Worm (Caenorhabditis elegans): ENCODE data around the gene daf-5.

- TF ChIP-seq flt-1 (GFP tag; IDR thresholded peaks at IDR 0.05) (no peak), ama-1 (optimal IDR thresholded peaks at IDR 0.05) (no peak), tbx-11 (GFP tag; IDR thresholded peaks at IDR 0.05) (no peak), aly-1 (tag; optimal IDR thresholded peaks at IDR 0.05) (no peak), tbx-37 (GFP tag; conservative IDR thresholded peaks at IDR 0.05) (no peak), sea-1 (GFP tag; conservative IDR thresholded peaks at IDR 0.05) (no peak), ets-7 (tag; optimal IDR thresholded peaks at IDR 0.05) (no peak), ceh-36 (tag; optimal IDR thresholded peaks at IDR 0.05) (no peak), ceh-13 (GFP tag; optimal IDR thresholded peaks at IDR 0.05) (no peak), tra-4 (tag; optimal IDR thresholded peaks at IDR 0.05) (no peak), hnd-1 (tag; optimal IDR thresholded peaks at IDR 0.05) (no peak), hmbx-1 (tag; optimal IDR thresholded peaks at IDR 0.05) (no peak), hmg-4 (GFP tag; optimal IDR thresholded peaks at IDR 0.05) (no peak), F13C5.2 (tag; optimal IDR thresholded peaks at IDR 0.05) (no peak)
Observed at ce11 chrII:14045235-14045634, 6.9 kb downstream of the daf-5 start.

Data from whole organism, early embryonic.